Fruit fly (Drosophila melanogaster) whole organism, embryonic: ENCODE data around the gene CG31778.

Source experiments
- Abd-B ChIP-seq: fragments of 200-800 bp; sonication (Bioruptor generic); optimal IDR thresholded peaks from 2 replicates; lab custom pipeline; 2018; ENCODE audit warnings: missing biosample characterization, mild to moderate bottlenecking, missing genetic modification characterization, moderate library complexity
- CG11456 ChIP-seq: fragments of 200-800 bp; sonication (Bioruptor generic); IDR thresholded peaks from 3 replicates; pipeline ENCODE4 v1.3.6; 2022; ENCODE audit warnings: missing biosample characterization, missing genetic modification characterization
- CG12299 ChIP-seq: fragments of 200-800 bp; sonication (Bioruptor generic); optimal IDR thresholded peaks from 2 replicates; lab custom pipeline; 2018; ENCODE audit warnings: missing biosample characterization, mild to moderate bottlenecking, missing genetic modification characterization
- CHES-1-like ChIP-seq: fragments of 200-800 bp; sonication (Bioruptor generic); optimal IDR thresholded peaks from 2 replicates; lab custom pipeline; 2016; ENCODE audit warnings: missing biosample characterization, missing genetic modification characterization
- Dref ChIP-seq: fragments of 200-800 bp; sonication (Bioruptor generic); IDR thresholded peaks from 2 replicates; pipeline ENCODE4 v1.3.6; 2022; ENCODE audit warnings: missing biosample characterization, missing genetic modification characterization
- Gug ChIP-seq: fragments of 200-800 bp; sonication (Bioruptor generic); IDR thresholded peaks from 4 replicates; pipeline ENCODE4 v1.3.6; 2022; ENCODE audit warnings: missing biosample characterization, missing genetic modification characterization
- Optix ChIP-seq: fragments of 200-800 bp; sonication (Bioruptor generic); IDR thresholded peaks from 3 replicates; pipeline ENCODE4 v1.3.6; 2022; ENCODE audit warnings: missing biosample characterization, missing genetic modification characterization
- Sox100B ChIP-seq: fragments of 200-800 bp; sonication (Bioruptor generic); optimal IDR thresholded peaks from 3 replicates; lab custom pipeline; 2018; ENCODE audit warnings: missing biosample characterization, mild to moderate bottlenecking, missing genetic modification characterization
- en ChIP-seq: fragments of 200-800 bp; sonication (Bioruptor generic); optimal IDR thresholded peaks from 2 replicates; lab custom pipeline; 2016; ENCODE audit warnings: missing biosample characterization, missing genetic modification characterization
- her ChIP-seq: fragments of 200-800 bp; sonication (Bioruptor generic); optimal IDR thresholded peaks from 2 replicates; lab custom pipeline; 2016; ENCODE audit warnings: missing biosample characterization, missing genetic modification characterization
- tio ChIP-seq: fragments of 200-800 bp; sonication (Bioruptor generic); optimal IDR thresholded peaks from 2 replicates; lab custom pipeline; 2017; ENCODE audit warnings: missing biosample characterization, missing genetic modification characterization, inconsistent platforms
- wdn ChIP-seq: fragments of 200-800 bp; sonication (Bioruptor generic); IDR thresholded peaks from 2 replicates; pipeline ENCODE4 v1.3.6; 2022; ENCODE audit warnings: missing biosample characterization, missing genetic modification characterization

- TF ChIP-seq Gug (GFP tag; lab: Robert Waterston, UW): no peak
- no peak for TF ChIP-seq CG11456
- TF ChIP-seq her (GFP tag; lab: Kevin White, UChicago): no peak
- no peak for TF ChIP-seq Optix
- TF ChIP-seq wdn: no peak
- no peak for TF ChIP-seq CG12299
- TF ChIP-seq CHES-1-like (GFP tag; lab: Kevin White, UChicago): no peak
- TF ChIP-seq en (GFP tag; lab: Kevin White, UChicago): no peak
- TF ChIP-seq Dref (GFP tag; lab: Robert Waterston, UW): no peak
- no peak for TF ChIP-seq Sox100B (GFP tag; lab: Kevin White, UChicago)
- TF ChIP-seq tio (GFP tag; lab: Kevin White, UChicago): no peak
- TF ChIP-seq Abd-B: no peak
Observed at dm6 chr2L:3694920-3695319, 10.4 kb downstream of the CG31778 start, which contains the start of gene CG43165.
